Worm (Caenorhabditis elegans) whole organism, young adult: ENCODE results near the gene Y68A4A.13.

Experiments
- B0261.1 ChIP-seq: sonication (generic microtip); optimal IDR thresholded peaks from 2 replicates; lab custom pipeline; 2016; ENCODE audit warnings: mild to moderate bottlenecking, missing genetic modification characterization, moderate library complexity, missing compliant biosample characterization
- B0336.3 ChIP-seq: fragments of 200-800 bp; sonication (Bioruptor generic); IDR thresholded peaks from 2 replicates; pipeline ENCODE4 v1.3.6; 2022; ENCODE audit warnings: missing genetic modification characterization, missing compliant biosample characterization
- C06A6.2 ChIP-seq: fragments of 200-800 bp; sonication (Bioruptor generic); conservative IDR thresholded peaks from 2 replicates; pipeline ENCODE4 v1.3.6; 2022; ENCODE audit warnings: missing genetic modification characterization, missing compliant biosample characterization
- C17E4.6 ChIP-seq: fragments of 200-800 bp; sonication (Bioruptor generic); IDR thresholded peaks from 2 replicates; pipeline ENCODE4 v1.3.6; 2022; ENCODE audit warnings: missing genetic modification reagents, missing genetic modification characterization, missing compliant biosample characterization
- F10E7.11 ChIP-seq: sonication (generic microtip); optimal IDR thresholded peaks from 2 replicates; lab custom pipeline; 2017; ENCODE audit warnings: mild to moderate bottlenecking, missing genetic modification characterization, moderate library complexity, missing compliant biosample characterization
- F23B12.7 ChIP-seq: sonication (generic microtip); optimal IDR thresholded peaks from 2 replicates; lab custom pipeline; 2017; ENCODE audit warnings: missing genetic modification characterization, mild to moderate bottlenecking, missing compliant biosample characterization, antibody characterized with exemption, moderate library complexity; ENCODE audit not compliant: insufficient read depth
- F37B4.10 ChIP-seq: fragments of 200-800 bp; sonication (Bioruptor generic); IDR thresholded peaks from 2 replicates; pipeline ENCODE4 v1.3.6; 2022; ENCODE audit warnings: missing genetic modification characterization, missing compliant biosample characterization
- F39B2.1 ChIP-seq: fragments of 200-800 bp; sonication (Bioruptor generic); IDR thresholded peaks from 2 replicates; pipeline ENCODE4 v1.3.6; 2022; ENCODE audit warnings: missing genetic modification reagents, missing genetic modification characterization, missing compliant biosample characterization
- F49E8.2 ChIP-seq: sonication (generic microtip); optimal IDR thresholded peaks from 3 replicates; lab custom pipeline; 2017; ENCODE audit warnings: missing genetic modification characterization, mild to moderate bottlenecking, missing compliant biosample characterization, antibody characterized with exemption, moderate library complexity; ENCODE audit not compliant: insufficient read depth
- K12H6.12 ChIP-seq: fragments of 200-800 bp; sonication (Bioruptor generic); optimal IDR thresholded peaks from 2 replicates; lab custom pipeline; 2018; ENCODE audit warnings: mild to moderate bottlenecking, missing genetic modification characterization, missing compliant biosample characterization
- T07F8.4 ChIP-seq: sonication (generic microtip); optimal IDR thresholded peaks from 2 replicates; lab custom pipeline; 2016; ENCODE audit warnings: mild to moderate bottlenecking, missing genetic modification characterization, moderate library complexity, missing compliant biosample characterization
- Y79H2A.3 ChIP-seq: fragments of 200-800 bp; sonication (Bioruptor generic); conservative IDR thresholded peaks from 2 replicates; pipeline ENCODE4 v1.3.6; 2022; ENCODE audit warnings: missing genetic modification reagents, missing genetic modification characterization, missing compliant biosample characterization
- ZK185.1 ChIP-seq: sonication (generic microtip); optimal IDR thresholded peaks from 2 replicates; lab custom pipeline; 2016; ENCODE audit warnings: mild to moderate bottlenecking, missing genetic modification characterization, missing compliant biosample characterization; ENCODE audit not compliant: poor library complexity, severe bottlenecking
- akir-1 ChIP-seq: fragments of 200-800 bp; sonication (Bioruptor generic); optimal IDR thresholded peaks from 2 replicates; lab custom pipeline; 2018; ENCODE audit warnings: mild to moderate bottlenecking, missing genetic modification characterization, moderate library complexity, missing compliant biosample characterization
- athp-1 ChIP-seq: sonication (generic microtip); optimal IDR thresholded peaks from 2 replicates; lab custom pipeline; 2017; ENCODE audit warnings: mild to moderate bottlenecking, missing genetic modification characterization, missing compliant biosample characterization
- bed-2 ChIP-seq: fragments of 200-800 bp; sonication (Bioruptor generic); IDR thresholded peaks from 2 replicates; pipeline ENCODE4 v1.3.6; 2022; ENCODE audit warnings: missing genetic modification reagents, missing genetic modification characterization, missing compliant biosample characterization
- ceh-100 ChIP-seq: fragments of 200-800 bp; sonication (Bioruptor generic); IDR thresholded peaks from 2 replicates; pipeline ENCODE4 v1.3.6; 2022; ENCODE audit warnings: missing genetic modification reagents, missing genetic modification characterization, missing compliant biosample characterization
- ceh-79 ChIP-seq: sonication (generic microtip); optimal IDR thresholded peaks from 2 replicates; lab custom pipeline; 2017; ENCODE audit warnings: mild to moderate bottlenecking, missing genetic modification characterization, missing compliant biosample characterization
- egl-18 ChIP-seq: fragments of 200-800 bp; sonication (Bioruptor generic); IDR thresholded peaks from 2 replicates; pipeline ENCODE4 v1.3.6; 2022; ENCODE audit warnings: missing genetic modification reagents, missing genetic modification characterization, missing compliant biosample characterization
- egrh-3 ChIP-seq: fragments of 200-800 bp; sonication (Bioruptor generic); IDR thresholded peaks from 2 replicates; pipeline ENCODE4 v1.3.6; 2022; ENCODE audit warnings: missing genetic modification reagents, missing genetic modification characterization, missing compliant biosample characterization
- ets-4 ChIP-seq: fragments of 200-800 bp; sonication (Bioruptor generic); optimal IDR thresholded peaks from 2 replicates; lab custom pipeline; 2018; ENCODE audit warnings: mild to moderate bottlenecking, missing genetic modification characterization, missing compliant biosample characterization
- let-607 ChIP-seq, 2 experiments: fragments of 200-800 bp in 1 of 2; sonication (Bioruptor generic) in 1 of 2; sonication (generic microtip) in 1 of 2; optimal IDR thresholded peaks; 2 replicates each; lab custom pipeline; 2016 to 2018; ENCODE audit warnings: mild to moderate bottlenecking in 2 of 2, missing compliant biosample characterization in 2 of 2, missing genetic modification characterization in 2 of 2, moderate library complexity in 2 of 2, missing genotype in 1 of 2
- lin-26 ChIP-seq: fragments of 200-800 bp; sonication (Bioruptor generic); IDR thresholded peaks from 2 replicates; pipeline ENCODE4 v1.3.6; 2022; ENCODE audit warnings: missing genetic modification reagents, missing genetic modification characterization, missing compliant biosample characterization
- lin-54 ChIP-seq: fragments of 200-800 bp; sonication (Bioruptor generic); optimal IDR thresholded peaks from 2 replicates; lab custom pipeline; 2018; ENCODE audit warnings: mild to moderate bottlenecking, missing genetic modification characterization, missing compliant biosample characterization
- lir-1 ChIP-seq: fragments of 200-800 bp; sonication (Bioruptor generic); conservative IDR thresholded peaks from 2 replicates; pipeline ENCODE4 v1.3.6; 2022; ENCODE audit warnings: missing genetic modification reagents, missing genetic modification characterization, missing compliant biosample characterization
- madf-3 ChIP-seq: fragments of 200-800 bp; sonication (Bioruptor generic); IDR thresholded peaks from 2 replicates; pipeline ENCODE4 v1.3.6; 2022; ENCODE audit warnings: missing genetic modification reagents, missing genetic modification characterization, missing compliant biosample characterization
- mcd-1 ChIP-seq: fragments of 200-800 bp; sonication (Bioruptor generic); IDR thresholded peaks from 2 replicates; pipeline ENCODE4 v1.3.6; 2022; ENCODE audit warnings: missing genetic modification reagents, missing genetic modification characterization, missing compliant biosample characterization
- mes-4 ChIP-seq: sonication (generic microtip); optimal IDR thresholded peaks from 2 replicates; lab custom pipeline; 2016; ENCODE audit warnings: missing genotype, missing genetic modification characterization, missing compliant biosample characterization
- nfya-2 ChIP-seq: fragments of 200-800 bp; sonication (Bioruptor generic); IDR thresholded peaks from 2 replicates; pipeline ENCODE4 v1.3.6; 2022; ENCODE audit warnings: missing genetic modification reagents, missing genetic modification characterization, missing compliant biosample characterization
- nhr-179 ChIP-seq: sonication (generic microtip); optimal IDR thresholded peaks from 2 replicates; lab custom pipeline; 2016; ENCODE audit warnings: mild to moderate bottlenecking, missing genetic modification characterization, missing compliant biosample characterization
- rcor-1 ChIP-seq: fragments of 200-800 bp; sonication (Bioruptor generic); IDR thresholded peaks from 2 replicates; pipeline ENCODE4 v1.3.6; 2022; ENCODE audit warnings: missing genetic modification reagents, missing genetic modification characterization, missing compliant biosample characterization
- sdz-38 ChIP-seq: sonication (generic microtip); optimal IDR thresholded peaks from 2 replicates; lab custom pipeline; 2016; ENCODE audit warnings: missing genotype, missing genetic modification characterization, missing compliant biosample characterization
- snpc-3.4 ChIP-seq: sonication (generic microtip); optimal IDR thresholded peaks from 2 replicates; lab custom pipeline; 2017; ENCODE audit warnings: missing genetic modification characterization, mild to moderate bottlenecking, missing compliant biosample characterization, antibody characterized with exemption, moderate library complexity, missing genotype, missing genetic modification reagents
- snpc-4 ChIP-seq, 5 experiments: fragments of 150-350 bp in 1 of 5; sonication (generic microtip) in 4 of 5; optimal IDR thresholded peaks; 2 replicates each; lab custom pipeline; 2014 to 2018; ENCODE audit warnings: missing genetic modification characterization in 5 of 5, missing biosample characterization in 3 of 5, antibody characterized with exemption in 2 of 5, mild to moderate bottlenecking in 2 of 5, missing compliant biosample characterization in 2 of 5, missing genotype in 2 of 5, moderate library complexity in 2 of 5, missing genetic modification reagents in 1 of 5
- tbx-9 ChIP-seq: sonication (generic microtip); optimal IDR thresholded peaks from 2 replicates; lab custom pipeline; 2016; ENCODE audit warnings: borderline replicate concordance, missing genetic modification characterization, inconsistent platforms, missing compliant biosample characterization
- unc-130 ChIP-seq: sonication (generic microtip); optimal IDR thresholded peaks from 2 replicates; lab custom pipeline; 2016; ENCODE audit warnings: missing genetic modification reagents, missing genetic modification characterization, missing compliant biosample characterization
- zfh-2 ChIP-seq: fragments of 200-800 bp; sonication (Bioruptor generic); conservative IDR thresholded peaks from 2 replicates; pipeline ENCODE4 v1.3.6; 2022; ENCODE audit warnings: missing genetic modification reagents, missing genetic modification characterization, missing compliant biosample characterization
- ztf-18 ChIP-seq: sonication (generic microtip); optimal IDR thresholded peaks from 2 replicates; lab custom pipeline; 2016; ENCODE audit warnings: missing genotype, mild to moderate bottlenecking, missing genetic modification characterization, missing compliant biosample characterization
- ztf-22 ChIP-seq: fragments of 200-800 bp; sonication (Bioruptor generic); optimal IDR thresholded peaks from 2 replicates; lab custom pipeline; 2018; ENCODE audit warnings: mild to moderate bottlenecking, missing genetic modification characterization, moderate library complexity, missing compliant biosample characterization
- ztf-6 ChIP-seq: fragments of 200-800 bp; sonication (Bioruptor generic); IDR thresholded peaks from 2 replicates; pipeline ENCODE4 v1.3.6; 2022; ENCODE audit warnings: missing genetic modification reagents, missing genetic modification characterization, missing compliant biosample characterization

Gene Y68A4A.13

ce11 chrV:17192238-17192637, 15.7 kb downstream of the Y68A4A.13 start, which contains the start of gene srz-47:
srz-47 (minus strand) TSS chrV:17192338.
- TF ChIP-seq ets-4 (GFP tag; lab: Kevin White, UChicago): no peak
- TF ChIP-seq ztf-22 (GFP tag; lab: Kevin White, UChicago): no peak
- no peak for TF ChIP-seq unc-130 (GFP tag; lab: Kevin White, UChicago)
- TF ChIP-seq C06A6.2 (GFP tag; lab: Robert Waterston, UW): no peak
- no peak for TF ChIP-seq lir-1 (GFP tag; lab: Robert Waterston, UW)
- no peak for TF ChIP-seq mcd-1 (GFP tag; lab: Robert Waterston, UW)
- no peak for TF ChIP-seq B0336.3 (GFP tag; lab: Robert Waterston, UW)
- no peak for TF ChIP-seq nfya-2 (GFP tag; lab: Robert Waterston, UW)
- TF ChIP-seq zfh-2 (GFP tag; lab: Robert Waterston, UW): no peak

- TF ChIP-seq akir-1 (GFP tag; lab: Kevin White, UChicago) (no peak), mcd-1 (GFP tag; lab: Robert Waterston, UW) (no peak), ZK185.1 (tag; lab: Kevin White, UChicago) (no peak), let-607 (tag; optimal IDR thresholded peaks at IDR 0.05; lab: Kevin White, UChicago) (no peak), F10E7.11 (tag; lab: Kevin White, UChicago) (no peak), ztf-18 (tag; lab: Kevin White, UChicago) (no peak), mes-4 (no peak), bed-2 (no peak), Y79H2A.3 (GFP tag; lab: Robert Waterston, UW) (no peak), rcor-1 (GFP tag; lab: Robert Waterston, UW) (no peak), egl-18 (GFP tag; lab: Robert Waterston, UW) (no peak), snpc-3.4 (no peak), nhr-179 (no peak), tbx-9 (tag; lab: Kevin White, UChicago) (no peak)
- TF ChIP-seq, all 124 proteins: peak for 0
Observed at ce11 chrV:17190399-17190798, 17.5 kb downstream of the Y68A4A.13 start, which contains the start of gene str-199. str-199 (minus strand) TSS chrV:17190499.

DNA sequence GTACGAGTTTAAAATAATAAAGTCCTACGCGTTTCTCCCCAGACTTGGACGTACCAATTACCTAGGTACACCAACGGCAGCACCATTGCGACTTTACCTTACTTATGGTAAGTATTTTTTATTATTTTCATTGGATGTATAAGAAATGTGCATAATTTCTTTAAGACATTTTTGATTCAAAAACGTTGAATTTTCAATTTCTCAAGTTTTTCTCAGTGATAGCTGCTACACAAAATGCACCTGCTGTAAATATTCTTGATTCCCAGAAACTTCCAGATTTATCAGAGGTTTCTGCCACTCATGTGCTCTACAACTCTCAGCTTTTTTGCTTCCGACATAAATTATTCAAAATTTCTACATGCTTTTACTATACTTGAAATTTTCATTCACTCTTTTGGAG, 25.9 kb downstream of the Y68A4A.13 start, which contains the start of gene srh-159:
TSS of gene srh-159 (plus strand) at position 301 of the 400 bp plus-strand sequence.
- TF ChIP-seq ets-4 (GFP tag; lab: Kevin White, UChicago) (no peak), K12H6.12 (tag; lab: Kevin White, UChicago) (no peak), T07F8.4 (no peak), egrh-3 (GFP tag; lab: Robert Waterston, UW) (no peak)

DNA sequence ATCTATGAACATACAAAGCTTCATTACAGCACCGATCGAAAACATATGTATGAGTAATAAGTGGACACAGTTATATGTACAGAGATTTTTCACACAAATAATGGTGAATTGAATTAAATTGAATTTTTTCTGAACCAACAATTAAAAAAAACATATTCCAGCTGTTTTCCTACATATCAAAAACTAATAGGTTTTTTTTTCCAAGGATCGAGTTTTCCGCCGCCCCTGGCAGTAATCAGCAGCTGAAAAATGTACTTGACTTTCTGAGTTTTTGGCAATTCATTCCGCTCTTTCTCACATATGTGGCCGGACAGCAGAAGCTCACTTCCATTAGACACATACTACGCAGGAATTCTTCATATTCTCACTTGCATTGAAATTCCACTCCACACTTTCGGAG, 29.5 kb downstream of the Y68A4A.13 start, which contains the start of gene srh-174:
TSS of gene srh-174 (plus strand) at position 301 of the 400 bp plus-strand sequence.
- no peak for TF ChIP-seq snpc-4 (GFP tag; optimal IDR thresholded peaks at IDR 0.05; lab: Kevin White, UChicago)
- no peak for TF ChIP-seq snpc-4 (tag; optimal IDR thresholded peaks at IDR 0.05; lab: Kevin White, UChicago)
- no peak for TF ChIP-seq sdz-38 (tag; lab: Kevin White, UChicago)
- no peak for TF ChIP-seq F37B4.10 (GFP tag; lab: Robert Waterston, UW)
- no peak for TF ChIP-seq akir-1 (GFP tag; lab: Kevin White, UChicago)
- TF ChIP-seq F49E8.2: no peak
- no peak for TF ChIP-seq C17E4.6 (GFP tag; lab: Robert Waterston, UW)
- no peak for TF ChIP-seq madf-3 (GFP tag; lab: Robert Waterston, UW)
- no peak for TF ChIP-seq lin-54 (GFP tag; lab: Kevin White, UChicago)
- no peak for TF ChIP-seq athp-1
- TF ChIP-seq F23B12.7 (tag; lab: Kevin White, UChicago): no peak
- TF ChIP-seq egrh-3 (GFP tag; lab: Robert Waterston, UW): no peak
- no peak for TF ChIP-seq ceh-79 (tag; lab: Kevin White, UChicago)
- no peak for TF ChIP-seq B0261.1 (tag; lab: Kevin White, UChicago)
- no peak for TF ChIP-seq F39B2.1
- TF ChIP-seq lin-26 (GFP tag; lab: Robert Waterston, UW): no peak
- TF ChIP-seq ztf-6: no peak
- no peak for TF ChIP-seq ceh-100 (GFP tag; lab: Robert Waterston, UW)
- TF ChIP-seq unc-130 (GFP tag; lab: Kevin White, UChicago): no peak
